Worm (Caenorhabditis elegans): ENCODE results near the gene gadr-4.

gadr-4 gene

ce11 chrII:4042696-4043095 lies 19.7 kb downstream of the gadr-4 start:
- no peak for TF ChIP-seq nhr-11 (tag; optimal IDR thresholded peaks at IDR 0.05)
- TF ChIP-seq ceh-30 (tag; optimal IDR thresholded peaks at IDR 0.05) = no peak
- TF ChIP-seq fax-1 (tag; optimal IDR thresholded peaks at IDR 0.05) = no peak
- no peak for TF ChIP-seq pax-1 (tag; optimal IDR thresholded peaks at IDR 0.05)
- no peak for TF ChIP-seq Y22D7AL.16 (tag; optimal IDR thresholded peaks at IDR 0.05)
- TF ChIP-seq eyg-1 (tag; optimal IDR thresholded peaks at IDR 0.05) = no peak
- no peak for TF ChIP-seq npax-4 (tag; optimal IDR thresholded peaks at IDR 0.05)
- TF ChIP-seq ceh-18 (tag; optimal IDR thresholded peaks at IDR 0.05) = no peak
- TF ChIP-seq fkh-10 (GFP tag; optimal IDR thresholded peaks at IDR 0.05) = no peak
- no peak for TF ChIP-seq unc-55 (GFP tag; optimal IDR thresholded peaks at IDR 0.05)
- no peak for TF ChIP-seq ceh-2 (tag; optimal IDR thresholded peaks at IDR 0.05)
- TF ChIP-seq fkh-6 (tag; optimal IDR thresholded peaks at IDR 0.05) = no peak
- no peak for TF ChIP-seq ceh-6 (GFP tag; optimal IDR thresholded peaks at IDR 0.05)
- no peak for TF ChIP-seq sdc-2 (tag; optimal IDR thresholded peaks at IDR 0.05)
- no peak for TF ChIP-seq odd-2 (tag; optimal IDR thresholded peaks at IDR 0.05)

- TF ChIP-seq pax-1 (tag; optimal IDR thresholded peaks at IDR 0.05) = no peak
- no peak for TF ChIP-seq tbx-2 (tag; optimal IDR thresholded peaks at IDR 0.05)
- no peak for TF ChIP-seq sox-4 (tag; optimal IDR thresholded peaks at IDR 0.05)
- TF ChIP-seq madf-2 (tag; optimal IDR thresholded peaks at IDR 0.05) = no peak
- TF ChIP-seq ceh-9 (tag; optimal IDR thresholded peaks at IDR 0.05) = no peak
- no peak for TF ChIP-seq ttx-3 (tag; optimal IDR thresholded peaks at IDR 0.05)
- no peak for TF ChIP-seq unc-55 (GFP tag; optimal IDR thresholded peaks at IDR 0.05)
- TF ChIP-seq pha-2 (tag; optimal IDR thresholded peaks at IDR 0.05) = no peak
- TF ChIP-seq hlh-13 (GFP tag; optimal IDR thresholded peaks at IDR 0.05) = no peak
- TF ChIP-seq syd-9 (tag; optimal IDR thresholded peaks at IDR 0.05) = no peak
- no peak for TF ChIP-seq fax-1 (tag; optimal IDR thresholded peaks at IDR 0.05)
- no peak for TF ChIP-seq nfya-1 (tag; optimal IDR thresholded peaks at IDR 0.05)
- no peak for TF ChIP-seq ceh-19 (GFP tag; optimal IDR thresholded peaks at IDR 0.05)
- no peak for TF ChIP-seq hlh-6 (tag; optimal IDR thresholded peaks at IDR 0.05)
Observed at ce11 chrII:4040066-4040465, 22.3 kb downstream of the gadr-4 start.

- TF ChIP-seq sox-2 (GFP tag; IDR thresholded peaks at IDR 0.05) (no peak), sdc-2 (tag; optimal IDR thresholded peaks at IDR 0.05) (no peak), lim-6 (tag; optimal IDR thresholded peaks at IDR 0.05) (peak; percentile 18), unc-55 (GFP tag; optimal IDR thresholded peaks at IDR 0.05) (peak; percentile 28)
Observed at ce11 chrII:4038541-4038940, 23.8 kb downstream of the gadr-4 start, which contains the start of gene pqn-48. TSS of gene pqn-48 (plus strand) at chrII:4038884.

ce11 chrII:4032293-4032692 lies 30.1 kb downstream of the gadr-4 start, which contains the start of gene K07D4.4:
TSS of gene K07D4.4 (minus strand) at chrII:4032393.
- TF ChIP-seq pax-1 (tag; optimal IDR thresholded peaks at IDR 0.05) (no peak), mec-3 (tag; optimal IDR thresholded peaks at IDR 0.05; ENCODE audit: borderline replicate concordance) (no peak), eyg-1 (tag; optimal IDR thresholded peaks at IDR 0.05) (no peak), nfya-1 (tag; optimal IDR thresholded peaks at IDR 0.05) (no peak), pat-9 (tag; optimal IDR thresholded peaks at IDR 0.05) (no peak), syd-9 (tag; optimal IDR thresholded peaks at IDR 0.05) (no peak), ref-2 (tag; optimal IDR thresholded peaks at IDR 0.05) (no peak), C38D4.7 (GFP tag; optimal IDR thresholded peaks at IDR 0.05) (no peak)

ce11 chrII:4028276-4028675 lies 34.1 kb downstream of the gadr-4 start, which contains the start of gene K07D4.9:
TSS of gene K07D4.9 (plus strand) at chrII:4028576.
- TF ChIP-seq sdc-2 (tag; optimal IDR thresholded peaks at IDR 0.05) (no peak), sox-4 (tag; optimal IDR thresholded peaks at IDR 0.05) (no peak), pax-1 (tag; optimal IDR thresholded peaks at IDR 0.05) (no peak), ceh-34 (tag; optimal IDR thresholded peaks at IDR 0.05) (no peak), elt-2 (tag; optimal IDR thresholded peaks at IDR 0.05) (no peak), fkh-6 (tag; optimal IDR thresholded peaks at IDR 0.05) (no peak), Y22D7AL.16 (tag; optimal IDR thresholded peaks at IDR 0.05) (no peak), ceh-31 (tag; optimal IDR thresholded peaks at IDR 0.05) (no peak), nhr-11 (tag; optimal IDR thresholded peaks at IDR 0.05) (no peak), T23F11.4 (GFP tag; optimal IDR thresholded peaks at IDR 0.05) (no peak), ama-1 (optimal IDR thresholded peaks at IDR 0.05) (no peak), dmd-4 (tag; optimal IDR thresholded peaks at IDR 0.05; ENCODE audit: borderline replicate concordance) (no peak), lim-6 (tag; optimal IDR thresholded peaks at IDR 0.05) (no peak), gmeb-2 (tag; optimal IDR thresholded peaks at IDR 0.05) (no peak), K02D7.2 (tag; optimal IDR thresholded peaks at IDR 0.05) (no peak), hlh-6 (tag; optimal IDR thresholded peaks at IDR 0.05) (no peak), ceh-30 (tag; optimal IDR thresholded peaks at IDR 0.05) (no peak), ceh-18 (tag; optimal IDR thresholded peaks at IDR 0.05) (no peak), tbx-7 (tag; optimal IDR thresholded peaks at IDR 0.05) (no peak), unc-42 (tag; optimal IDR thresholded peaks at IDR 0.05) (no peak)
